Worm (Caenorhabditis elegans) whole organism, young adult: ENCODE results near the gene cdh-3.

ENCODE experiments used
- C17E4.6 ChIP-seq: fragments of 200-800 bp; sonication (Bioruptor generic); IDR thresholded peaks from 2 replicates; pipeline ENCODE4 v1.3.6; 2022; ENCODE audit warnings: missing genetic modification reagents, missing genetic modification characterization, missing compliant biosample characterization
- F22D6.2 ChIP-seq: sonication (generic microtip); optimal IDR thresholded peaks from 2 replicates; lab custom pipeline; 2016; ENCODE audit warnings: mild to moderate bottlenecking, missing genetic modification characterization, missing compliant biosample characterization
- F37B4.10 ChIP-seq: fragments of 200-800 bp; sonication (Bioruptor generic); IDR thresholded peaks from 2 replicates; pipeline ENCODE4 v1.3.6; 2022; ENCODE audit warnings: missing genetic modification characterization, missing compliant biosample characterization
- F49E8.2 ChIP-seq: sonication (generic microtip); optimal IDR thresholded peaks from 3 replicates; lab custom pipeline; 2017; ENCODE audit warnings: missing genetic modification characterization, mild to moderate bottlenecking, missing compliant biosample characterization, antibody characterized with exemption, moderate library complexity; ENCODE audit not compliant: insufficient read depth
- F55B11.4 ChIP-seq: sonication (generic microtip); optimal IDR thresholded peaks from 2 replicates; lab custom pipeline; 2016; ENCODE audit warnings: missing compliant biosample characterization, missing genetic modification characterization, borderline replicate concordance; ENCODE audit not compliant: insufficient read depth
- F57A8.1 ChIP-seq: fragments of 200-800 bp; sonication (Bioruptor generic); optimal IDR thresholded peaks from 2 replicates; lab custom pipeline; 2018; ENCODE audit warnings: mild to moderate bottlenecking, missing genetic modification characterization, moderate library complexity, missing compliant biosample characterization
- F57C9.4 ChIP-seq: sonication (generic microtip); optimal IDR thresholded peaks from 2 replicates; lab custom pipeline; 2017; ENCODE audit warnings: mild to moderate bottlenecking, missing genetic modification characterization, missing compliant biosample characterization
- K12H6.12 ChIP-seq: fragments of 200-800 bp; sonication (Bioruptor generic); optimal IDR thresholded peaks from 2 replicates; lab custom pipeline; 2018; ENCODE audit warnings: mild to moderate bottlenecking, missing genetic modification characterization, missing compliant biosample characterization
- T07F8.4 ChIP-seq: sonication (generic microtip); optimal IDR thresholded peaks from 2 replicates; lab custom pipeline; 2016; ENCODE audit warnings: mild to moderate bottlenecking, missing genetic modification characterization, moderate library complexity, missing compliant biosample characterization
- aptf-2 ChIP-seq: fragments of 200-800 bp; sonication (Bioruptor generic); conservative IDR thresholded peaks from 2 replicates; pipeline ENCODE4 v1.3.6; 2022; ENCODE audit warnings: missing genetic modification reagents, missing genetic modification characterization, missing compliant biosample characterization
- aptf-3 ChIP-seq: fragments of 200-800 bp; sonication (Bioruptor generic); IDR thresholded peaks from 2 replicates; pipeline ENCODE4 v1.3.6; 2022; ENCODE audit warnings: missing genetic modification characterization, missing compliant biosample characterization
- bed-2 ChIP-seq: fragments of 200-800 bp; sonication (Bioruptor generic); IDR thresholded peaks from 2 replicates; pipeline ENCODE4 v1.3.6; 2022; ENCODE audit warnings: missing genetic modification reagents, missing genetic modification characterization, missing compliant biosample characterization
- ccch-3 ChIP-seq: fragments of 200-800 bp; sonication (Bioruptor generic); optimal IDR thresholded peaks from 2 replicates; lab custom pipeline; 2018; ENCODE audit warnings: mild to moderate bottlenecking, missing genetic modification characterization, missing compliant biosample characterization
- ceh-40 ChIP-seq: fragments of 200-800 bp; sonication (Bioruptor generic); IDR thresholded peaks from 2 replicates; pipeline ENCODE4 v1.3.6; 2022; ENCODE audit warnings: missing genetic modification characterization, missing compliant biosample characterization
- ceh-91 ChIP-seq: fragments of 200-800 bp; sonication (Bioruptor generic); IDR thresholded peaks from 2 replicates; pipeline ENCODE4 v1.3.6; 2022; ENCODE audit warnings: missing genetic modification reagents, missing genetic modification characterization, missing compliant biosample characterization
- chd-7 ChIP-seq: sonication (generic microtip); optimal IDR thresholded peaks from 2 replicates; lab custom pipeline; 2016; ENCODE audit warnings: mild to moderate bottlenecking, missing genetic modification characterization, moderate library complexity, missing compliant biosample characterization
- dox-1 ChIP-seq: fragments of 200-800 bp; sonication (Bioruptor generic); IDR thresholded peaks from 2 replicates; pipeline ENCODE4 v1.3.6; 2022; ENCODE audit warnings: missing genetic modification reagents, missing genetic modification characterization, missing compliant biosample characterization
- egl-18 ChIP-seq: fragments of 200-800 bp; sonication (Bioruptor generic); IDR thresholded peaks from 2 replicates; pipeline ENCODE4 v1.3.6; 2022; ENCODE audit warnings: missing genetic modification reagents, missing genetic modification characterization, missing compliant biosample characterization
- egl-44 ChIP-seq: fragments of 200-800 bp; sonication (Bioruptor generic); IDR thresholded peaks from 2 replicates; pipeline ENCODE4 v1.3.6; 2022; ENCODE audit warnings: missing genetic modification reagents, missing genetic modification characterization, missing compliant biosample characterization
- egrh-3 ChIP-seq: fragments of 200-800 bp; sonication (Bioruptor generic); IDR thresholded peaks from 2 replicates; pipeline ENCODE4 v1.3.6; 2022; ENCODE audit warnings: missing genetic modification reagents, missing genetic modification characterization, missing compliant biosample characterization
- ekl-4 ChIP-seq: fragments of 200-800 bp; sonication (Bioruptor generic); IDR thresholded peaks from 2 replicates; pipeline ENCODE4 v1.3.6; 2022; ENCODE audit warnings: missing genetic modification reagents, missing genetic modification characterization, missing compliant biosample characterization
- hlh-12 ChIP-seq: sonication (generic microtip); optimal IDR thresholded peaks from 2 replicates; lab custom pipeline; 2016; ENCODE audit warnings: missing genetic modification characterization, missing compliant biosample characterization
- hrde-1 ChIP-seq: sonication (generic microtip); optimal IDR thresholded peaks from 2 replicates; lab custom pipeline; 2016; ENCODE audit warnings: missing genetic modification characterization, mild to moderate bottlenecking, missing compliant biosample characterization, moderate library complexity, missing genotype, missing genetic modification reagents, borderline replicate concordance
- hsf-1 ChIP-seq: fragments of 200-800 bp; sonication (Bioruptor generic); IDR thresholded peaks from 2 replicates; pipeline ENCODE4 v1.3.6; 2022; ENCODE audit warnings: missing genetic modification reagents, missing genetic modification characterization, missing compliant biosample characterization
- let-526 ChIP-seq: fragments of 200-800 bp; sonication (Bioruptor generic); IDR thresholded peaks from 2 replicates; pipeline ENCODE4 v1.3.6; 2022; ENCODE audit warnings: missing genetic modification reagents, missing genetic modification characterization, missing compliant biosample characterization
- let-607 ChIP-seq, 2 experiments: fragments of 200-800 bp in 1 of 2; sonication (Bioruptor generic) in 1 of 2; sonication (generic microtip) in 1 of 2; optimal IDR thresholded peaks; 2 replicates each; lab custom pipeline; 2016 to 2018; ENCODE audit warnings: mild to moderate bottlenecking in 2 of 2, missing compliant biosample characterization in 2 of 2, missing genetic modification characterization in 2 of 2, moderate library complexity in 2 of 2, missing genotype in 1 of 2
- lin-40 ChIP-seq: sonication (generic microtip); optimal IDR thresholded peaks from 2 replicates; lab custom pipeline; 2016; ENCODE audit warnings: missing genetic modification characterization, mild to moderate bottlenecking, missing compliant biosample characterization, missing genotype, missing genetic modification reagents
- madf-3 ChIP-seq: fragments of 200-800 bp; sonication (Bioruptor generic); IDR thresholded peaks from 2 replicates; pipeline ENCODE4 v1.3.6; 2022; ENCODE audit warnings: missing genetic modification reagents, missing genetic modification characterization, missing compliant biosample characterization
- madf-8 ChIP-seq: fragments of 200-800 bp; sonication (Bioruptor generic); conservative IDR thresholded peaks from 2 replicates; pipeline ENCODE4 v1.3.6; 2022; ENCODE audit warnings: missing genetic modification reagents, missing genetic modification characterization, missing compliant biosample characterization
- nfya-1 ChIP-seq: sonication (generic microtip); optimal IDR thresholded peaks from 2 replicates; lab custom pipeline; 2017; ENCODE audit warnings: antibody characterized with exemption, missing compliant biosample characterization, missing genetic modification characterization, borderline replicate concordance; ENCODE audit not compliant: insufficient read depth
- nfyb-1 ChIP-seq: fragments of 200-800 bp; sonication (Bioruptor generic); IDR thresholded peaks from 2 replicates; pipeline ENCODE4 v1.3.6; 2022; ENCODE audit warnings: missing genetic modification reagents, missing genetic modification characterization, missing compliant biosample characterization
- nhr-120 ChIP-seq: fragments of 200-800 bp; sonication (Bioruptor generic); IDR thresholded peaks from 2 replicates; pipeline ENCODE4 v1.3.6; 2022; ENCODE audit warnings: missing genetic modification characterization, missing compliant biosample characterization
- nhr-179 ChIP-seq: sonication (generic microtip); optimal IDR thresholded peaks from 2 replicates; lab custom pipeline; 2016; ENCODE audit warnings: mild to moderate bottlenecking, missing genetic modification characterization, missing compliant biosample characterization
- nhr-90 ChIP-seq: sonication (generic microtip); optimal IDR thresholded peaks from 2 replicates; lab custom pipeline; 2016; ENCODE audit warnings: missing genotype, mild to moderate bottlenecking, missing genetic modification characterization, missing compliant biosample characterization
- pbrm-1 ChIP-seq: fragments of 200-800 bp; sonication (Bioruptor generic); IDR thresholded peaks from 2 replicates; pipeline ENCODE4 v1.3.6; 2022; ENCODE audit warnings: missing genetic modification reagents, missing genetic modification characterization, missing compliant biosample characterization
- repo-1 ChIP-seq: sonication (generic microtip); optimal IDR thresholded peaks from 2 replicates; lab custom pipeline; 2017; ENCODE audit warnings: mild to moderate bottlenecking, missing genetic modification characterization, missing compliant biosample characterization
- rpc-1 ChIP-seq, 2 experiments: fragments of 150-350 bp in 1 of 2; sonication (generic microtip) in 1 of 2; optimal IDR thresholded peaks; 2 replicates each; lab custom pipeline; 2014 to 2018; ENCODE audit warnings: missing biosample characterization in 1 of 2, missing genetic modification characterization in 1 of 2, missing genetic modification reagents in 1 of 2, missing genotype in 1 of 2
- snpc-3.4 ChIP-seq: sonication (generic microtip); optimal IDR thresholded peaks from 2 replicates; lab custom pipeline; 2017; ENCODE audit warnings: missing genetic modification characterization, mild to moderate bottlenecking, missing compliant biosample characterization, antibody characterized with exemption, moderate library complexity, missing genotype, missing genetic modification reagents
- snpc-4 ChIP-seq, 5 experiments: fragments of 150-350 bp in 1 of 5; sonication (generic microtip) in 4 of 5; optimal IDR thresholded peaks; 2 replicates each; lab custom pipeline; 2014 to 2018; ENCODE audit warnings: missing genetic modification characterization in 5 of 5, missing biosample characterization in 3 of 5, antibody characterized with exemption in 2 of 5, mild to moderate bottlenecking in 2 of 5, missing compliant biosample characterization in 2 of 5, missing genotype in 2 of 5, moderate library complexity in 2 of 5, missing genetic modification reagents in 1 of 5
- tbp1 ChIP-seq: fragments of 200-800 bp; sonication (Bioruptor generic); optimal IDR thresholded peaks from 2 replicates; lab custom pipeline; 2018; ENCODE audit warnings: mild to moderate bottlenecking, missing genetic modification characterization, missing compliant biosample characterization
- tlf-1 ChIP-seq: fragments of 200-800 bp; sonication (Bioruptor generic); optimal IDR thresholded peaks from 2 replicates; lab custom pipeline; 2018; ENCODE audit warnings: mild to moderate bottlenecking, missing genetic modification characterization, missing compliant biosample characterization
- zfh-2 ChIP-seq: fragments of 200-800 bp; sonication (Bioruptor generic); conservative IDR thresholded peaks from 2 replicates; pipeline ENCODE4 v1.3.6; 2022; ENCODE audit warnings: missing genetic modification reagents, missing genetic modification characterization, missing compliant biosample characterization
- zim-3 ChIP-seq: sonication (generic microtip); optimal IDR thresholded peaks from 2 replicates; lab custom pipeline; 2017; ENCODE audit warnings: mild to moderate bottlenecking, missing genetic modification characterization, moderate library complexity, missing compliant biosample characterization
- ztf-18 ChIP-seq: sonication (generic microtip); optimal IDR thresholded peaks from 2 replicates; lab custom pipeline; 2016; ENCODE audit warnings: missing genotype, mild to moderate bottlenecking, missing genetic modification characterization, missing compliant biosample characterization
- ztf-26 ChIP-seq: sonication (generic microtip); optimal IDR thresholded peaks from 2 replicates; lab custom pipeline; 2017; ENCODE audit warnings: missing genetic modification characterization, missing compliant biosample characterization
- ztf-28 ChIP-seq: fragments of 200-800 bp; sonication (Bioruptor generic); IDR thresholded peaks from 2 replicates; pipeline ENCODE4 v1.3.6; 2022; ENCODE audit warnings: missing genetic modification reagents, missing genetic modification characterization, missing compliant biosample characterization
- ztf-6 ChIP-seq: fragments of 200-800 bp; sonication (Bioruptor generic); IDR thresholded peaks from 2 replicates; pipeline ENCODE4 v1.3.6; 2022; ENCODE audit warnings: missing genetic modification reagents, missing genetic modification characterization, missing compliant biosample characterization

cdh-3 gene

DNA sequence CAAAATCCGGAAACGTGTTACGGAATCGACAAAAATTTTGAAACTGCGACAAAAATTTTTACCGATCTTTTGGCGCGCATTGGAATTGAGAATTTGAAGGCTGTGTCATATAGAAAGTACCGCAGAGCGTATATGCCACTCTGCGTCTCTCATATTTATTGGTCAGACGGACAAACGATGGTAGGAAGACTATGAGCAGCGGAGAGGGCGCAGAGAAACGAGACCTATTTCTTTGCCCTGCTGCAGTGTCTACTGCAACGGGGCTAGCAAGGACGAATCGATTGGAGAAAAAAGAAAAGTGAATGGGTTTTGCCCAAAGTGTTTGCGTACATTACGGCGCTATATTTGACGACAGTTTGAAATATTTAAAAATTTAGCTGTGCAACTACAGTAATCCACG, 44.2 kb downstream of the cdh-3 start:
- no peak for TF ChIP-seq snpc-4 (GFP tag; optimal IDR thresholded peaks at IDR 0.05; lab: Kevin White, UChicago)
- peak in 3 of 4 experiments; percentile 35 to 52 (median 40) for TF ChIP-seq snpc-4 (tag; optimal IDR thresholded peaks at IDR 0.05; lab: Kevin White, UChicago)
- TF ChIP-seq egl-44 (GFP tag; lab: Robert Waterston, UW) = 0 out of 2 replicates have a peak, but pooled peaks have one; percentile 56
- peak; percentile 23 for TF ChIP-seq tbp1 (GFP tag; lab: Kevin White, UChicago)
- no peak for TF ChIP-seq F49E8.2 (tag; lab: Kevin White, UChicago)
- no peak for TF ChIP-seq ztf-26 (tag; lab: Kevin White, UChicago)
- TF ChIP-seq aptf-2 (GFP tag; lab: Robert Waterston, UW) = no peak
- 0 out of 2 replicates have a peak, but pooled peaks have one; percentile 28 for TF ChIP-seq nfyb-1 (GFP tag; lab: Robert Waterston, UW)
- peak; percentile 47 for TF ChIP-seq chd-7 (tag; lab: Kevin White, UChicago)
- no peak for TF ChIP-seq nhr-90 (tag; lab: Kevin White, UChicago)
- TF ChIP-seq nhr-120 (GFP tag; lab: Robert Waterston, UW) = no peak
- peak; percentile 19 to 34 for TF ChIP-seq let-607 (tag; optimal IDR thresholded peaks at IDR 0.05; lab: Kevin White, UChicago)
- TF ChIP-seq F57A8.1 (GFP tag; lab: Kevin White, UChicago) = no peak
- TF ChIP-seq madf-3 (GFP tag; lab: Robert Waterston, UW) = 0 out of 2 replicates have a peak, but pooled peaks have one; percentile 28
- TF ChIP-seq nfya-1 = no peak
- TF ChIP-seq pbrm-1 = 0 out of 2 replicates have a peak, but pooled peaks have one; percentile 38
- TF ChIP-seq ztf-28 (GFP tag; lab: Robert Waterston, UW) = no peak
- no peak for TF ChIP-seq F22D6.2 (tag; lab: Kevin White, UChicago)
- TF ChIP-seq egrh-3 (GFP tag; lab: Robert Waterston, UW) = no peak
- no peak for TF ChIP-seq egl-18 (GFP tag; lab: Robert Waterston, UW)
- TF ChIP-seq ztf-18 = peak; percentile 85
- TF ChIP-seq zfh-2 (GFP tag; lab: Robert Waterston, UW) = peak; percentile 69
- TF ChIP-seq F55B11.4 = no peak
- no peak for TF ChIP-seq ceh-91 (GFP tag; lab: Robert Waterston, UW)
- TF ChIP-seq ceh-40 = no peak
- no peak for TF ChIP-seq T07F8.4 (tag; lab: Kevin White, UChicago)
- TF ChIP-seq let-526 (GFP tag; lab: Robert Waterston, UW) = no peak
- no peak for TF ChIP-seq nhr-179 (tag; lab: Kevin White, UChicago)
- TF ChIP-seq ekl-4 (GFP tag; lab: Robert Waterston, UW) = 0 out of 2 replicates have a peak, but pooled peaks have one; percentile 62
- no peak for TF ChIP-seq C17E4.6 (GFP tag; lab: Robert Waterston, UW)
- TF ChIP-seq madf-8 = no peak
- TF ChIP-seq hsf-1 (GFP tag; lab: Robert Waterston, UW) = no peak
- TF ChIP-seq F57C9.4 = no peak
- TF ChIP-seq repo-1 (tag; lab: Kevin White, UChicago) = no peak
- TF ChIP-seq rpc-1 (optimal IDR thresholded peaks at IDR 0.05; lab: Kevin White, UChicago) = no peak
- no peak for TF ChIP-seq rpc-1 (tag; optimal IDR thresholded peaks at IDR 0.05; lab: Kevin White, UChicago)
- no peak for TF ChIP-seq ccch-3
- TF ChIP-seq lin-40 = peak; percentile 56
- TF ChIP-seq bed-2 = no peak
- TF ChIP-seq snpc-3.4 (tag; lab: Kevin White, UChicago) = no peak
- no peak for TF ChIP-seq hlh-12 (tag; lab: Kevin White, UChicago)
- no peak for TF ChIP-seq hrde-1 (tag; lab: Kevin White, UChicago)
- TF ChIP-seq F37B4.10 (GFP tag; lab: Robert Waterston, UW) = no peak
- no peak for TF ChIP-seq ztf-6 (GFP tag; lab: Robert Waterston, UW)
- no peak for TF ChIP-seq zim-3 (tag; lab: Kevin White, UChicago)
- peak; percentile 13 for TF ChIP-seq tlf-1 (GFP tag; lab: Kevin White, UChicago)
- TF ChIP-seq aptf-3 (GFP tag; lab: Robert Waterston, UW) = no peak
- peak; percentile 74 for TF ChIP-seq K12H6.12 (tag; lab: Kevin White, UChicago)
- TF ChIP-seq dox-1 (GFP tag; lab: Robert Waterston, UW) = peak; percentile 45; the same call in 1 of the 2 replicates
